Fruit fly (Drosophila melanogaster) whole organism, prepupa: Measurements from ENCODE around the gene aph-1.
A peak's percentile ranks its signal among the peaks of the same experiment; 100 is the strongest.

Experiments
- Blimp-1 ChIP-seq: fragments of 200-800 bp; sonication (Bioruptor generic); optimal IDR thresholded peaks from 3 replicates; lab custom pipeline; 2017; ENCODE audit warnings: missing biosample characterization, missing genetic modification characterization, mild to moderate bottlenecking, moderate library complexity, missing genetic modification reagents
- CG10631 ChIP-seq: fragments of 200-800 bp; sonication (Bioruptor generic); optimal IDR thresholded peaks from 2 replicates; lab custom pipeline; 2016; ENCODE audit warnings: missing biosample characterization, missing genetic modification characterization
- CG10669 ChIP-seq: fragments of 200-800 bp; sonication (Bioruptor generic); optimal IDR thresholded peaks from 3 replicates; lab custom pipeline; 2018; ENCODE audit warnings: missing biosample characterization, mild to moderate bottlenecking, missing genetic modification characterization, moderate library complexity
- CG11762 ChIP-seq: fragments of 200-800 bp; sonication (Bioruptor generic); optimal IDR thresholded peaks from 3 replicates; lab custom pipeline; 2016; ENCODE audit warnings: missing biosample characterization, missing genetic modification characterization; ENCODE audit not compliant: insufficient read depth
- CG15336 ChIP-seq: fragments of 200-800 bp; sonication (Bioruptor generic); IDR thresholded peaks from 2 replicates; pipeline ENCODE4 v1.3.6; 2022; ENCODE audit warnings: missing biosample characterization, missing genetic modification characterization
- CG1621 ChIP-seq: fragments of 200-800 bp; sonication (Bioruptor generic); optimal IDR thresholded peaks from 3 replicates; lab custom pipeline; 2018; ENCODE audit warnings: missing biosample characterization, mild to moderate bottlenecking, missing genetic modification characterization
- CG3032 ChIP-seq: fragments of 200-800 bp; optimal IDR thresholded peaks from 2 replicates; lab custom pipeline; 2019; ENCODE audit warnings: missing biosample characterization, mild to moderate bottlenecking, missing genetic modification characterization, moderate library complexity
- CG32006 ChIP-seq: fragments of 200-800 bp; sonication (Bioruptor generic); optimal IDR thresholded peaks from 3 replicates; lab custom pipeline; 2017; ENCODE audit warnings: missing biosample characterization, mild to moderate bottlenecking, missing genetic modification characterization
- CG34406 ChIP-seq: fragments of 200-800 bp; sonication (Bioruptor generic); optimal IDR thresholded peaks from 3 replicates; lab custom pipeline; 2016; ENCODE audit warnings: missing biosample characterization, missing genetic modification characterization
- CG4318 ChIP-seq: fragments of 200-800 bp; sonication (Bioruptor generic); optimal IDR thresholded peaks from 3 replicates; lab custom pipeline; 2017; ENCODE audit warnings: missing biosample characterization, mild to moderate bottlenecking, missing genetic modification characterization
- CG6163 ChIP-seq: fragments of 200-800 bp; sonication (Bioruptor generic); IDR thresholded peaks from 3 replicates; pipeline ENCODE4 v1.3.6; 2022; ENCODE audit warnings: missing biosample characterization, missing genetic modification characterization
- CG6276 ChIP-seq: fragments of 200-800 bp; sonication (Bioruptor generic); optimal IDR thresholded peaks from 2 replicates; lab custom pipeline; 2017; ENCODE audit warnings: missing biosample characterization, mild to moderate bottlenecking, missing genetic modification characterization
- CG6792 ChIP-seq: fragments of 200-800 bp; sonication (Bioruptor generic); optimal IDR thresholded peaks from 3 replicates; lab custom pipeline; 2016; ENCODE audit warnings: missing biosample characterization, missing genetic modification characterization
- CG8319 ChIP-seq: fragments of 200-800 bp; sonication (Bioruptor generic); optimal IDR thresholded peaks from 3 replicates; lab custom pipeline; 2016; ENCODE audit warnings: missing biosample characterization, missing genetic modification characterization
- Eip75B ChIP-seq: fragments of 200-800 bp; sonication (Bioruptor generic); optimal IDR thresholded peaks from 3 replicates; lab custom pipeline; 2016; ENCODE audit warnings: missing biosample characterization, missing genetic modification characterization
- Eip78C ChIP-seq: fragments of 200-800 bp; sonication (Bioruptor generic); peaks from one replicate; lab custom pipeline; 2016; ENCODE audit warnings: missing biosample characterization, missing genetic modification characterization
- Eip93F ChIP-seq: fragments of 200-800 bp; sonication (Bioruptor generic); optimal IDR thresholded peaks from 2 replicates; lab custom pipeline; 2016; ENCODE audit warnings: missing biosample characterization, mild to moderate bottlenecking, missing genetic modification characterization
- Ets21C ChIP-seq: fragments of 200-800 bp; sonication (Bioruptor generic); optimal IDR thresholded peaks from 3 replicates; lab custom pipeline; 2016; ENCODE audit warnings: missing biosample characterization, missing genetic modification characterization
- Ets96B ChIP-seq: fragments of 200-800 bp; optimal IDR thresholded peaks from 2 replicates; lab custom pipeline; 2019; ENCODE audit warnings: missing biosample characterization, mild to moderate bottlenecking, missing genetic modification characterization, moderate library complexity
- Gug ChIP-seq: fragments of 200-800 bp; sonication (Bioruptor generic); IDR thresholded peaks from 2 replicates; pipeline ENCODE4 v1.3.6; 2022; ENCODE audit warnings: missing biosample characterization, missing genetic modification characterization
- Hr38 ChIP-seq: sonication (Bioruptor generic); optimal IDR thresholded peaks from 2 replicates; lab custom pipeline; 2016; ENCODE audit warnings: missing biosample characterization, missing genetic modification characterization
- Hr4 ChIP-seq: fragments of 200-800 bp; sonication (Bioruptor generic); optimal IDR thresholded peaks from 3 replicates; lab custom pipeline; 2016; ENCODE audit warnings: missing biosample characterization, missing genetic modification characterization
- OdsH ChIP-seq: fragments of 200-800 bp; sonication (Bioruptor generic); optimal IDR thresholded peaks from 3 replicates; lab custom pipeline; 2016; ENCODE audit warnings: missing biosample characterization, missing genetic modification characterization
- Smox ChIP-seq: fragments of 200-800 bp; sonication (Bioruptor generic); optimal IDR thresholded peaks from 3 replicates; lab custom pipeline; 2016; ENCODE audit warnings: missing biosample characterization, missing genetic modification characterization
- Sox15 ChIP-seq: fragments of 200-800 bp; sonication (Bioruptor generic); optimal IDR thresholded peaks from 3 replicates; lab custom pipeline; 2016; ENCODE audit warnings: missing biosample characterization, missing genetic modification characterization
- achi ChIP-seq: fragments of 200-800 bp; sonication (Bioruptor generic); optimal IDR thresholded peaks from 3 replicates; lab custom pipeline; 2016; ENCODE audit warnings: missing biosample characterization, missing genetic modification characterization
- acj6 ChIP-seq: fragments of 200-800 bp; sonication (Bioruptor generic); optimal IDR thresholded peaks from 3 replicates; lab custom pipeline; 2016; ENCODE audit warnings: missing biosample characterization, missing genetic modification characterization
- cyc ChIP-seq: fragments of 200-800 bp; sonication (Bioruptor generic); optimal IDR thresholded peaks from 3 replicates; lab custom pipeline; 2016; ENCODE audit warnings: missing biosample characterization, missing genetic modification characterization
- dsx ChIP-seq: fragments of 200-800 bp; optimal IDR thresholded peaks from 3 replicates; lab custom pipeline; 2019; ENCODE audit warnings: missing biosample characterization, mild to moderate bottlenecking, missing genetic modification characterization, moderate library complexity; ENCODE audit not compliant: poor library complexity, severe bottlenecking
- eg ChIP-seq: fragments of 200-800 bp; sonication (Bioruptor generic); IDR thresholded peaks from 3 replicates; pipeline ENCODE4 v1.3.6; 2022; ENCODE audit warnings: missing biosample characterization, missing genetic modification characterization
- fkh ChIP-seq: fragments of 200-800 bp; sonication (Bioruptor generic); optimal IDR thresholded peaks from 3 replicates; lab custom pipeline; 2017; ENCODE audit warnings: missing biosample characterization, mild to moderate bottlenecking, missing genetic modification characterization, moderate library complexity
- spab ChIP-seq: fragments of 200-800 bp; sonication (Bioruptor generic); optimal IDR thresholded peaks from 2 replicates; lab custom pipeline; 2017; ENCODE audit warnings: missing biosample characterization, mild to moderate bottlenecking, missing genetic modification characterization, missing genetic modification reagents
- svp ChIP-seq: fragments of 200-800 bp; sonication (Bioruptor generic); peaks from one replicate; lab custom pipeline; 2016; ENCODE audit warnings: missing biosample characterization, missing genetic modification characterization
- topi ChIP-seq: fragments of 200-800 bp; sonication (Bioruptor generic); optimal IDR thresholded peaks from 3 replicates; lab custom pipeline; 2016; ENCODE audit warnings: missing biosample characterization, missing genetic modification characterization

Gene aph-1

DNA sequence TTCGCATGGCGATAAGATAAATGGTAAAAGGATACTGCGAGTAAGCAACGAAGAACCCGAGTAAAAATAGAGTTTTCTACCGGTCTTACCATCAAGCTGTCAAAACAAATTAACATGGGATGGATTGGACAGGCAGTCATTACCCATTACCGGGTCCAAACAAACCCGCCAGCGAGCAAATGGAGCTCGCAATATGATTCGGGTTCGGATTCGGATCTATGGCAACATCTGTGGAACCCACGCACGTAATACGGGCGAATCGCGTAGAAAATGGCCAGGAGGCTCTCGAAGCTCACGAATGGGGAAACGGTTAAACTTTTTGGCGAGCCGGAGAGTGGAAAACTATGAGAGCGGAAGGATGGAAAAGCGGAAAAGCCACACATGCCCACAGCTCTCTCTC lies 31.2 kb downstream of the aph-1 start:
- TF ChIP-seq CG34406 (GFP tag; lab: Kevin White, UChicago) (no peak), Ets21C (GFP tag; lab: Kevin White, UChicago) (no peak), OdsH (GFP tag; lab: Kevin White, UChicago) (no peak), cyc (GFP tag; lab: Kevin White, UChicago) (no peak), achi (GFP tag; lab: Kevin White, UChicago) (no peak), CG11762 (GFP tag; lab: Kevin White, UChicago) (no peak), CG6792 (no peak), CG8319 (GFP tag; lab: Kevin White, UChicago) (no peak), dsx (GFP tag; lab: Kevin White, UChicago) (no peak), Hr38 (GFP tag; lab: Kevin White, UChicago) (no peak), CG32006 (no peak), acj6 (GFP tag; lab: Kevin White, UChicago) (no peak), CG3032 (tag; lab: Kevin White, UChicago) (no peak)

DNA sequence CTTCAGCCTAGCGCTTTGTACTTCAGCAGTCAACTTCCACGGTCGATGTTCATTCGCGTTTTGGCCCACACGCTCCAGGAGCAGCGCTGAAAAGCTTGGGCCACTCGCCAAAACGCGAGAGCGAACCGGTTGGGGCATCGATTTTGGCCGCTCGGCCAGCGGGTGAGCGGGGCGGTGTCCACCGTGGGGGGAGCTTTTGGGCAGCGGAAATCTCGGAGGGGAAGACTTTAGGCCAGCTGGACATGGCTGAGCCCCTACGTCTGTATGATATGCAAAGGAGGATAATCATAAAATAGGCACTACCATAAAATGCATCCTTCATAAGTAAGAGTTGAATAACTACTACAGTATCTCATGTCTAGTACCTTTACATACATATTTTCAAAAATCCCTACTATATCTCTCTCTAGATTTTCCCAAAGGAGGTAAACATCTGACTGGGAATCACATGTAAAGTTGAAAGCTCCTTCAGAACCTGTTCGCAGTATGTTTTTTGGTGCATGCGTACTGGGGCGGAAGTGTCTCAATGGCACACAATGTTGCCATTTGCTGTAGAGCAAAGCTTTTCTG lies 34.0 kb downstream of the aph-1 start, which contains the start of gene Syt1:
Gene Syt1, minus strand, starts transcription at position 71 of the 570 bp plus-strand sequence.
- TF ChIP-seq Eip75B (GFP tag; lab: Kevin White, UChicago) (no peak), Sox15 (no peak), CG15336 (GFP tag; lab: Robert Waterston, UW) (peak; percentile 18; the same call in 1 of the 2 replicates), acj6 (GFP tag; lab: Kevin White, UChicago) (no peak), spab (GFP tag; lab: Kevin White, UChicago) (no peak), fkh (GFP tag; lab: Kevin White, UChicago) (no peak), dsx (GFP tag; lab: Kevin White, UChicago) (peak; percentile 28), CG6163 (GFP tag; lab: Robert Waterston, UW) (peak; percentile 51; the same call in 1 of the 3 replicates), CG10669 (no peak), Eip78C (GFP tag; lab: Kevin White, UChicago) (peak; percentile 66), Eip93F (GFP tag; lab: Kevin White, UChicago) (no peak), CG6276 (no peak), CG4318 (GFP tag; lab: Kevin White, UChicago) (no peak), svp (peak; percentile 28), CG1621 (tag; lab: Kevin White, UChicago) (no peak), CG10631 (GFP tag; lab: Kevin White, UChicago) (no peak), Blimp-1 (no peak), Hr4 (GFP tag; lab: Kevin White, UChicago) (peak; percentile 8), Gug (GFP tag; lab: Robert Waterston, UW) (no peak), topi (GFP tag; lab: Kevin White, UChicago) (no peak), Ets96B (tag; lab: Kevin White, UChicago) (no peak), eg (0 out of 3 replicates have a peak, but pooled peaks have one; percentile 13), CG8319 (GFP tag; lab: Kevin White, UChicago) (no peak), CG11762 (GFP tag; lab: Kevin White, UChicago) (no peak), Smox (GFP tag; lab: Kevin White, UChicago) (no peak)

DNA sequence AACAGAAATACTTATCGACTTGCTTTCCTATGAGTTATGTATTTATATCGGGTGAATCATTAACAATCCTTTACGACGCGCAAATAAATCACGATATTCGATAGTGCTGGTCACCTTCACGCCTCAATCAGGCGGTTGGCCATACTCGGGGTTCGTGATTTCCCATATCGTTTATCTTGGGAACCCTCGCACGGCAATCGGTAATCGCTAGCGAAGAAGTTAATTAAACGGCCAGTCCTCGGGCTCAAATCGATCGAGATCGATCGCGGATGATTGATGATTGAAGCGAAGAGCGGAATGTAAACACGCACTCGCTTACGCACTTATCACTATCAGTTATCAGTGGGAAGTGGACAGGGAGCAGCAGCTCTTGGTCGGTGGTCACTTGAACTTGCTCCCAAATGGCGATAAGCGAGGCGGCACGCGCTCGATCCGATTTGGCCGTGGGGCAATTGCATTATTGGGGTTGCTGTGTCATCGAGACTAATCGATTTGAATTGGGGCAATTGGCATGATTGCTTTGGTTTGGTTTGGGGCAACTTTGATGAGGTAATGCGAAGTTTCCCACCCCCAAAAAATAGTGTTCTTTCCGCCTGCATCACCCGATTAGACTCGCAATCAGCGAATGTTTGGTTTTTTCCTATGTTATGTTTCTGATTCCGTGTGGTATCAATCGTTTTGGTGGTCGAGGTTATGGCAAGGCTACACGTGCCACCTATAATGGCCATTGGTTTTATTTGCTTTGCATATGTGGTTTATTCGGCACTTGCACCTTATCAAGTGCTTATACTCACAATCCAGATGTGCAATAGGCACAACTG lies 35.1 kb downstream of the aph-1 start:
- TF ChIP-seq dsx (GFP tag; lab: Kevin White, UChicago) = no peak
- TF ChIP-seq svp = peak; percentile 91
- TF ChIP-seq, all 60 proteins: peak for 1
